Fruit fly (Drosophila melanogaster): ENCODE data around the gene dsh.

DNA sequence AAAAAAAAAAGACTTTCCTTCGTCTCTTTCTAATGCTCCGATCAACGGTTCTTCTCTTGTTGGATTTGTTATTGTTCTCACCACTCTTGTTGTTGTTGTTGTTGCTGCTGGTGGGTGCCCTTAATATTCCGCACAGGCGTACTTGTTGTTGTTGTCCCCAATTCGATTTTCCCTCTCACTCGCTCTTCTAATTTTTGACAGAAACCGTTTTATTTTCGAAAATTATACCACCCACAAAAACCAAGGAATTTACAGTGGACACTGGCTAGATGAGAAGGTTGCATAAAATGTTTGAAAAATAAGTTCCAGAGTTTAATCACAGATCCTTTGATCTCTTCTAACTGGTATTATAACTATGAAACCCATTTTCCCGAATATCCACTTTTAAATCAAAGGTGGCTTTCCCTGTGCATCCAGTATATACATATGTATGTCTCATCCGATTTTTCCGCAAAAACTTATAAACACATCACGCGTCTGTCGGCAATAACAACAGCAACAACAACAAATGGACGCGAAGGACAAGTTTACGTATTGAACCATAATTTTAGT, 35.8 kb downstream of the dsh start:
- TF ChIP-seq CTCF (optimal IDR thresholded peaks at IDR 0.05) (no peak), CG8478 (optimal IDR thresholded peaks at IDR 0.05) (no peak)

Measured in S2 (cell line).